Worm (Caenorhabditis elegans) whole organism, young adult: Measurements from ENCODE around the gene cks-1.

Source experiments
- dpl-1 ChIP-seq: fragments of 150-350 bp; optimal IDR thresholded peaks from 2 replicates; lab custom pipeline; 2014; ENCODE audit warnings: missing biosample characterization, missing genetic modification reagents, missing genetic modification characterization
- unc-130 ChIP-seq: sonication (generic microtip); optimal IDR thresholded peaks from 2 replicates; lab custom pipeline; 2016; ENCODE audit warnings: missing genetic modification reagents, missing genetic modification characterization, missing compliant biosample characterization

ce11 chrIV:8472493-8472892 is 41.2 kb upstream of the cks-1 start, which contains the start of gene oat-1:
- TF ChIP-seq unc-130 (GFP tag; lab: Kevin White, UChicago): no peak
- TF ChIP-seq dpl-1 (GFP tag; lab: Kevin White, UChicago): no peak
